Fruit fly (Drosophila melanogaster) whole organism, embryonic: ENCODE results near the gene p38b.

Experiments used
- Blimp-1 ChIP-seq: fragments of 200-800 bp; sonication (Bioruptor generic); optimal IDR thresholded peaks from 3 replicates; lab custom pipeline; 2018; ENCODE audit warnings: missing biosample characterization, missing genetic modification characterization, mild to moderate bottlenecking, moderate library complexity, missing genetic modification reagents
- CG12071 ChIP-seq: fragments of 200-800 bp; sonication (Bioruptor generic); optimal IDR thresholded peaks from 3 replicates; lab custom pipeline; 2018; ENCODE audit warnings: missing biosample characterization, mild to moderate bottlenecking, missing genetic modification characterization
- CG12659 ChIP-seq: fragments of 200-800 bp; sonication (Bioruptor generic); optimal IDR thresholded peaks from 3 replicates; lab custom pipeline; 2017; ENCODE audit warnings: mild to moderate bottlenecking, missing biosample characterization, missing genetic modification reagents, missing genetic modification characterization
- CG12769 ChIP-seq: fragments of 200-800 bp; sonication (Bioruptor generic); optimal IDR thresholded peaks from 2 replicates; lab custom pipeline; 2019; ENCODE audit warnings: missing biosample characterization, mild to moderate bottlenecking, missing genetic modification characterization, moderate library complexity
- CG13287 ChIP-seq: fragments of 200-800 bp; sonication (Bioruptor generic); IDR thresholded peaks from 2 replicates; pipeline ENCODE4 v1.3.6; 2022; ENCODE audit warnings: missing biosample characterization, missing genetic modification characterization; ENCODE audit not compliant: partially characterized antibody
- CG13624 ChIP-seq: fragments of 200-800 bp; sonication (Bioruptor generic); optimal IDR thresholded peaks from 2 replicates; lab custom pipeline; 2016; ENCODE audit warnings: missing biosample characterization, missing genetic modification characterization
- CG15011 ChIP-seq: fragments of 200-800 bp; sonication (Bioruptor generic); optimal IDR thresholded peaks from 3 replicates; lab custom pipeline; 2018; ENCODE audit warnings: missing biosample characterization, mild to moderate bottlenecking, missing genetic modification characterization
- CG15514 ChIP-seq: fragments of 200-800 bp; sonication (Bioruptor generic); optimal IDR thresholded peaks from 3 replicates; lab custom pipeline; 2017; ENCODE audit warnings: missing biosample characterization, missing genetic modification characterization, mild to moderate bottlenecking, moderate library complexity, missing genetic modification reagents
- CG17186 ChIP-seq: fragments of 200-800 bp; sonication (Bioruptor generic); optimal IDR thresholded peaks from 3 replicates; lab custom pipeline; 2017; ENCODE audit warnings: missing biosample characterization, missing genetic modification reagents, missing genetic modification characterization
- CG17802 ChIP-seq: fragments of 200-800 bp; sonication (Bioruptor generic); optimal IDR thresholded peaks from 2 replicates; lab custom pipeline; 2018; ENCODE audit warnings: missing biosample characterization, mild to moderate bottlenecking, missing genetic modification characterization, moderate library complexity
- CG17912 ChIP-seq: fragments of 200-800 bp; sonication (Bioruptor generic); optimal IDR thresholded peaks from 2 replicates; lab custom pipeline; 2018; ENCODE audit warnings: missing biosample characterization, mild to moderate bottlenecking, missing genetic modification characterization
- CG2116 ChIP-seq: fragments of 200-800 bp; sonication (Bioruptor generic); optimal IDR thresholded peaks from 3 replicates; lab custom pipeline; 2018; ENCODE audit warnings: missing biosample characterization, mild to moderate bottlenecking, missing genetic modification characterization
- CG33213 ChIP-seq: fragments of 200-800 bp; sonication (Bioruptor generic); optimal IDR thresholded peaks from 3 replicates; lab custom pipeline; 2016; ENCODE audit warnings: missing biosample characterization, missing genetic modification characterization
- CG6854 ChIP-seq: fragments of 200-800 bp; sonication (Bioruptor generic); optimal IDR thresholded peaks from 3 replicates; lab custom pipeline; 2017; ENCODE audit warnings: missing biosample characterization, mild to moderate bottlenecking, missing genetic modification characterization
- CG7786 ChIP-seq: fragments of 200-800 bp; sonication (Bioruptor generic); optimal IDR thresholded peaks from 2 replicates; lab custom pipeline; 2016; ENCODE audit warnings: missing biosample characterization, missing genetic modification characterization
- CG8359 ChIP-seq: fragments of 200-800 bp; sonication (Bioruptor generic); optimal IDR thresholded peaks from 2 replicates; lab custom pipeline; 2017; ENCODE audit warnings: missing biosample characterization, mild to moderate bottlenecking, missing genetic modification characterization, borderline replicate concordance
- CG9876 ChIP-seq: fragments of 200-800 bp; sonication (Bioruptor generic); optimal IDR thresholded peaks from 2 replicates; lab custom pipeline; 2016; ENCODE audit warnings: missing biosample characterization, missing genetic modification characterization
- CHES-1-like ChIP-seq: fragments of 200-800 bp; sonication (Bioruptor generic); optimal IDR thresholded peaks from 2 replicates; lab custom pipeline; 2016; ENCODE audit warnings: missing biosample characterization, missing genetic modification characterization
- CrebB ChIP-seq: fragments of 200-800 bp; sonication (Bioruptor generic); optimal IDR thresholded peaks from 3 replicates; lab custom pipeline; 2018; ENCODE audit warnings: missing biosample characterization, mild to moderate bottlenecking, missing genetic modification characterization
- Doc2 ChIP-seq: fragments of 200-800 bp; sonication (Bioruptor generic); IDR thresholded peaks from 2 replicates; pipeline ENCODE4 v1.3.6; 2022; ENCODE audit warnings: missing biosample characterization, missing genetic modification characterization
- Fer3 ChIP-seq: fragments of 200-800 bp; sonication (Bioruptor generic); optimal IDR thresholded peaks from 2 replicates; lab custom pipeline; 2018; ENCODE audit warnings: missing biosample characterization, mild to moderate bottlenecking, missing genetic modification characterization, moderate library complexity
- H15 ChIP-seq: fragments of 200-800 bp; sonication (Bioruptor generic); IDR thresholded peaks from 3 replicates; pipeline ENCODE4 v1.3.6; 2022; ENCODE audit warnings: missing biosample characterization, missing genetic modification characterization
- Hsf ChIP-seq: fragments of 200-800 bp; sonication (Bioruptor generic); optimal IDR thresholded peaks from 3 replicates; lab custom pipeline; 2016; ENCODE audit warnings: missing biosample characterization, missing genetic modification characterization
- NC2β ChIP-seq: fragments of 200-800 bp; sonication (Bioruptor generic); optimal IDR thresholded peaks from 2 replicates; lab custom pipeline; 2016; ENCODE audit warnings: missing biosample characterization, missing genetic modification characterization
- Pdp1 ChIP-seq, 2 experiments: fragments of 200-800 bp; sonication (Bioruptor generic); optimal IDR thresholded peaks; 3 replicates each; lab custom pipeline; 2016; ENCODE audit warnings: missing biosample characterization in 2 of 2, missing genetic modification characterization in 2 of 2, mild to moderate bottlenecking in 1 of 2, moderate library complexity in 1 of 2
- YL-1 ChIP-seq: fragments of 200-800 bp; sonication (Bioruptor generic); optimal IDR thresholded peaks from 3 replicates; lab custom pipeline; 2017; ENCODE audit warnings: missing biosample characterization, mild to moderate bottlenecking, missing genetic modification characterization
- ara ChIP-seq: fragments of 200-800 bp; sonication (Bioruptor generic); IDR thresholded peaks from 2 replicates; pipeline ENCODE4 v1.3.6; 2022; ENCODE audit warnings: missing biosample characterization, missing genetic modification characterization
- bcd ChIP-seq: fragments of 200-800 bp; sonication (Bioruptor generic); optimal IDR thresholded peaks from 2 replicates; lab custom pipeline; 2017; ENCODE audit warnings: missing biosample characterization, mild to moderate bottlenecking, missing genetic modification characterization
- bowl ChIP-seq: fragments of 200-800 bp; sonication (Bioruptor generic); IDR thresholded peaks from 2 replicates; pipeline ENCODE4 v1.3.6; 2022; ENCODE audit warnings: missing biosample characterization, missing genetic modification characterization
- cato ChIP-seq: fragments of 200-800 bp; sonication (Bioruptor generic); optimal IDR thresholded peaks from 2 replicates; lab custom pipeline; 2016; ENCODE audit warnings: missing biosample characterization, missing genetic modification characterization, borderline replicate concordance
- cg ChIP-seq: fragments of 200-800 bp; sonication (Bioruptor generic); optimal IDR thresholded peaks from 3 replicates; lab custom pipeline; 2019; ENCODE audit warnings: missing biosample characterization, mild to moderate bottlenecking, missing genetic modification characterization, moderate library complexity
- ewg ChIP-seq: fragments of 200-800 bp; sonication (Bioruptor generic); optimal IDR thresholded peaks from 3 replicates; lab custom pipeline; 2017; ENCODE audit warnings: mild to moderate bottlenecking, missing biosample characterization, missing genetic modification reagents, missing genetic modification characterization
- gem ChIP-seq: fragments of 200-800 bp; sonication (Bioruptor generic); optimal IDR thresholded peaks from 2 replicates; lab custom pipeline; 2019; ENCODE audit warnings: missing biosample characterization, mild to moderate bottlenecking, missing genetic modification characterization, moderate library complexity
- h ChIP-seq: fragments of >200 bp; optimal IDR thresholded peaks from 2 replicates; lab custom pipeline; 2017
- hbn ChIP-seq: fragments of 200-800 bp; sonication (Bioruptor generic); IDR thresholded peaks from 2 replicates; pipeline ENCODE4 v1.3.6; 2022; ENCODE audit warnings: missing biosample characterization, missing genetic modification characterization; ENCODE audit not compliant: partially characterized antibody
- lilli ChIP-seq: fragments of 200-800 bp; sonication (Bioruptor generic); optimal IDR thresholded peaks from 3 replicates; lab custom pipeline; 2016; ENCODE audit warnings: missing biosample characterization, missing genetic modification characterization
- mld ChIP-seq: fragments of 200-800 bp; sonication (Bioruptor generic); IDR thresholded peaks from 3 replicates; pipeline ENCODE4 v1.3.6; 2022; ENCODE audit warnings: missing biosample characterization, missing genetic modification characterization; ENCODE audit not compliant: partially characterized antibody
- nerfin-1 ChIP-seq: fragments of 200-800 bp; sonication (Bioruptor generic); optimal IDR thresholded peaks from 3 replicates; lab custom pipeline; 2019; ENCODE audit warnings: missing biosample characterization, mild to moderate bottlenecking, missing genetic modification characterization, moderate library complexity
- nerfin-2 ChIP-seq: fragments of 200-800 bp; sonication (Bioruptor generic); IDR thresholded peaks from 2 replicates; pipeline ENCODE4 v1.3.6; 2022; ENCODE audit warnings: missing biosample characterization, missing genetic modification characterization; ENCODE audit not compliant: partially characterized antibody
- pb ChIP-seq: fragments of 200-800 bp; sonication (Bioruptor generic); optimal IDR thresholded peaks from 3 replicates; lab custom pipeline; 2016; ENCODE audit warnings: missing biosample characterization, missing genetic modification characterization
- pros ChIP-seq: fragments of 200-800 bp; sonication (Bioruptor generic); optimal IDR thresholded peaks from 3 replicates; lab custom pipeline; 2019; ENCODE audit warnings: missing biosample characterization, mild to moderate bottlenecking, missing genetic modification characterization, moderate library complexity
- salm ChIP-seq: fragments of 200-800 bp; sonication (Bioruptor generic); optimal IDR thresholded peaks from 2 replicates; lab custom pipeline; 2018; ENCODE audit warnings: missing biosample characterization, mild to moderate bottlenecking, missing genetic modification characterization
- sqz ChIP-seq: fragments of 200-800 bp; sonication (Bioruptor generic); optimal IDR thresholded peaks from 3 replicates; lab custom pipeline; 2018; ENCODE audit warnings: missing biosample characterization, mild to moderate bottlenecking, missing genetic modification characterization
- tio ChIP-seq: fragments of 200-800 bp; sonication (Bioruptor generic); optimal IDR thresholded peaks from 2 replicates; lab custom pipeline; 2017; ENCODE audit warnings: missing biosample characterization, missing genetic modification characterization, inconsistent platforms
- tll ChIP-seq, 2 experiments: fragments of 200-800 bp in 1 of 2; fragments of >200 bp in 1 of 2; sonication (Bioruptor generic) in 1 of 2; optimal IDR thresholded peaks; 2 replicates each; lab custom pipeline; 2017 to 2019; ENCODE audit warnings: missing biosample characterization in 2 of 2, missing genetic modification characterization in 2 of 2, mild to moderate bottlenecking in 1 of 2, moderate library complexity in 1 of 2
- trem ChIP-seq: fragments of 200-800 bp; optimal IDR thresholded peaks from 3 replicates; lab custom pipeline; 2019; ENCODE audit warnings: missing biosample characterization, mild to moderate bottlenecking, missing genetic modification characterization, moderate library complexity
- usp ChIP-seq: fragments of >200 bp; optimal IDR thresholded peaks from 2 replicates; lab custom pipeline; 2017; ENCODE audit warnings: missing biosample characterization, missing genetic modification characterization
- yki ChIP-seq: fragments of >200 bp; optimal IDR thresholded peaks from 3 replicates; lab custom pipeline; 2018

p38b gene

dm6 chr2L:13780109-13780947 lies at the start of gene p38b, which contains the start of gene CG9008 (continued):
- TF ChIP-seq Pdp1 (GFP tag; optimal IDR thresholded peaks at IDR 0.05; lab: Kevin White, UChicago): peak in 1 of 2 experiments; percentile 48
- TF ChIP-seq tll (GFP tag; optimal IDR thresholded peaks at IDR 0.05; lab: Kevin White, UChicago): no peak
- no peak for TF ChIP-seq CG33213 (GFP tag; lab: Kevin White, UChicago)
- peak; percentile 47 for TF ChIP-seq Hsf (GFP tag; lab: Kevin White, UChicago)
- TF ChIP-seq Blimp-1 (GFP tag; lab: Kevin White, UChicago): no peak
- TF ChIP-seq trem: peak; percentile 53
- peak; percentile 54 for TF ChIP-seq CG13624 (GFP tag; lab: Kevin White, UChicago)
- TF ChIP-seq Fer3 (tag; lab: Kevin White, UChicago): peak; percentile 76
- TF ChIP-seq mld: no peak
- peak; percentile 30 for TF ChIP-seq cato (GFP tag; lab: Kevin White, UChicago)
- no peak for TF ChIP-seq cg (GFP tag; lab: Kevin White, UChicago)
- 0 out of 2 replicates have a peak, but pooled peaks have one; percentile 48 for TF ChIP-seq nerfin-2
- TF ChIP-seq tio (GFP tag; lab: Kevin White, UChicago): no peak
- no peak for TF ChIP-seq pros (GFP tag; lab: Kevin White, UChicago)
- no peak for TF ChIP-seq CG12769 (tag; lab: Kevin White, UChicago)
- TF ChIP-seq H15 (GFP tag; lab: Robert Waterston, UW): 0 out of 3 replicates have a peak, but pooled peaks have one; percentile 49
- no peak for TF ChIP-seq pb (GFP tag; lab: Kevin White, UChicago)
- TF ChIP-seq CG9876 (GFP tag; lab: Kevin White, UChicago): no peak
- TF ChIP-seq CHES-1-like (GFP tag; lab: Kevin White, UChicago): no peak
- peak; percentile 74 for TF ChIP-seq CG2116 (GFP tag; lab: Kevin White, UChicago)
- TF ChIP-seq salm (tag; lab: Kevin White, UChicago): peak; percentile 8
- TF ChIP-seq CG13287: peak; percentile 43
- TF ChIP-seq NC2β (GFP tag; lab: Kevin White, UChicago): no peak
- TF ChIP-seq CG8359: peak; percentile 42
- TF ChIP-seq nerfin-1 (tag; lab: Kevin White, UChicago): peak; percentile 76
- peak; percentile 55 for TF ChIP-seq CG17186 (GFP tag; lab: Kevin White, UChicago)
- no peak for TF ChIP-seq usp
- TF ChIP-seq CrebB (tag; lab: Kevin White, UChicago): peak; percentile 30
- peak; percentile 85 for TF ChIP-seq bcd (GFP tag; lab: Kevin White, UChicago)
- peak; percentile 57 for TF ChIP-seq CG15514 (GFP tag; lab: Kevin White, UChicago)
- no peak for TF ChIP-seq CG15011 (GFP tag; lab: Kevin White, UChicago)
- TF ChIP-seq lilli: peak; percentile 70
- TF ChIP-seq CG6854 (GFP tag; lab: Kevin White, UChicago): peak; percentile 83
- peak; percentile 92 for TF ChIP-seq CG12659 (GFP tag; lab: Kevin White, UChicago)
- TF ChIP-seq CG17912 (GFP tag; lab: Kevin White, UChicago): no peak
- TF ChIP-seq h (lab: Kevin White, UChicago): no peak
- no peak for TF ChIP-seq bowl (GFP tag; lab: Robert Waterston, UW)
- no peak for TF ChIP-seq ara (GFP tag; lab: Robert Waterston, UW)
- no peak for TF ChIP-seq CG12071
- TF ChIP-seq CG17802 (tag; lab: Kevin White, UChicago): no peak
- TF ChIP-seq sqz (GFP tag; lab: Kevin White, UChicago): peak; percentile 66
- TF ChIP-seq YL-1: peak; percentile 47
- TF ChIP-seq CG7786 (GFP tag; lab: Kevin White, UChicago): no peak
- TF ChIP-seq yki (lab: Kevin White, UChicago): no peak
- TF ChIP-seq Doc2 (GFP tag; lab: Robert Waterston, UW): no peak
- TF ChIP-seq hbn (GFP tag; lab: Robert Waterston, UW): no peak
- TF ChIP-seq ewg: peak; percentile 79
- TF ChIP-seq gem (tag; lab: Kevin White, UChicago): peak; percentile 94
